3 worm cellular contexts compared by ENCODE assay signal in the genomic region with DNA sequence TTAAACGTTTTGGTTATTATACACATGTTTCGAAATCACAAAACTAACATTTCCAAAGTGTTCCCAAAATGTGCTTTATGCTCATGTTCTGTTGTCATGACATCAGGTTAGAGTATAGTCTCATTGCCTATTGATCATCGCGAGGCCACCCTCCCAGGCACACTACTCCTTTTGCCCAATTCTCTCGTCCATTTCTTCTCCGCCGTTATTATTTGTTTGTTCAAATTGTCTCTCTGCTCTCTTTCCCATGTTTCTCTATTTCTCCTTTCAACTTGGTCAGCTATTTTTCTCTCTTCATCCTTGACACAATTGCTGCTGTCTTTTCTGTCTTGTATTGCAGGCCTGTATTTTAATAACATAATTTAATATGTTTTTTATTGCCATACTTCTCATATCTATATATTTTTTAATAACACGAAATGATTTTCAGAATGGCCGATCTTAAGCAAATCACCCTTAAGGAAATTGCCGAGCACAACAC.
TF ChIP-seq lines count a peak whose summit lies in the region.

A gene (plus strand): TSS at position 431 of the 481 bp plus-strand sequence.

TF ChIP-seq in whole organism, L1 larva, 84 proteins besides CTCF, POLR2A, EP300 and RAD21 (continued from another document):
- TF ChIP-seq fkh-8 (tag; optimal IDR thresholded peaks at IDR 0.05; lab: Kevin White, UChicago) (peak; percentile 39), elt-2 (tag; optimal IDR thresholded peaks at IDR 0.05; lab: Kevin White, UChicago) (peak; percentile 8), lin-35 (GFP tag; optimal IDR thresholded peaks at IDR 0.05; lab: Kevin White, UChicago) (peak in 1 of 2 experiments; percentile 24), jun-1 (tag; optimal IDR thresholded peaks at IDR 0.05; lab: Kevin White, UChicago) (peak; percentile 44), nhr-47 (tag; optimal IDR thresholded peaks at IDR 0.05; lab: Kevin White, UChicago) (peak; percentile 28), swsn-7 (tag; optimal IDR thresholded peaks at IDR 0.05; lab: Kevin White, UChicago) (peak; percentile 38), hpl-2 (GFP tag; optimal IDR thresholded peaks at IDR 0.05; lab: Kevin White, UChicago) (no peak), nhr-20 (tag; optimal IDR thresholded peaks at IDR 0.05; lab: Kevin White, UChicago) (peak; percentile 78), xbp-1 (tag; optimal IDR thresholded peaks at IDR 0.05; lab: Kevin White, UChicago) (peak; percentile 6), mdl-1 (tag; optimal IDR thresholded peaks at IDR 0.05; lab: Kevin White, UChicago) (peak in 1 of 2 experiments; percentile 5), efl-1 (optimal IDR thresholded peaks at IDR 0.05; lab: Kevin White, UChicago) (peak in 1 of 2 experiments; percentile 8), efl-1 (GFP tag; optimal IDR thresholded peaks at IDR 0.05 in 1 of 2; lab: Kevin White, UChicago) (peak in 1 of 2 experiments; percentile 7), ceh-82 (tag; optimal IDR thresholded peaks at IDR 0.05; lab: Kevin White, UChicago) (peak in 2 of 3 experiments; percentile 21 to 46), nhr-237 (tag; optimal IDR thresholded peaks at IDR 0.05; lab: Kevin White, UChicago) (peak; percentile 3), nhr-77 (tag; optimal IDR thresholded peaks at IDR 0.05; lab: Kevin White, UChicago) (peak; percentile 51), fkh-10 (GFP tag; optimal IDR thresholded peaks at IDR 0.05; lab: Kevin White, UChicago) (no peak)

TF ChIP-seq in whole organism, L2 larva, 48 proteins besides CTCF, POLR2A, EP300 and RAD21 (continued from another document):
- TF ChIP-seq fos-1 (tag; optimal IDR thresholded peaks at IDR 0.05; lab: Kevin White, UChicago): peak; percentile 44

TF ChIP-seq in whole organism, L4 larva, 104 proteins besides CTCF, POLR2A, EP300 and RAD21 (continued from another document):
- TF ChIP-seq arid-1 (GFP tag; conservative IDR thresholded peaks at IDR 0.05; lab: Robert Waterston, UW): no peak
- no peak for TF ChIP-seq nhr-10 (tag; optimal IDR thresholded peaks at IDR 0.05; lab: Kevin White, UChicago)
- TF ChIP-seq ceh-28 (tag; optimal IDR thresholded peaks at IDR 0.05; lab: Kevin White, UChicago): no peak
- peak; percentile 30 for TF ChIP-seq mes-2 (tag; optimal IDR thresholded peaks at IDR 0.05; lab: Kevin White, UChicago; ENCODE audit: poor library complexity, severe bottlenecking)
- TF ChIP-seq nhr-77 (tag; optimal IDR thresholded peaks at IDR 0.05; lab: Kevin White, UChicago): peak; percentile 36
- no peak for TF ChIP-seq ztf-7 (tag; optimal IDR thresholded peaks at IDR 0.05; lab: Kevin White, UChicago)
- TF ChIP-seq nhr-28 (tag; optimal IDR thresholded peaks at IDR 0.05; lab: Kevin White, UChicago): peak; percentile 94
- TF ChIP-seq hlh-30 (tag; optimal IDR thresholded peaks at IDR 0.05; lab: Kevin White, UChicago; ENCODE audit: insufficient read depth): peak; percentile 71
- no peak for TF ChIP-seq unc-130 (GFP tag; optimal IDR thresholded peaks at IDR 0.05; lab: Kevin White, UChicago)
- TF ChIP-seq lir-3 (tag; optimal IDR thresholded peaks at IDR 0.05; lab: Kevin White, UChicago): no peak
- TF ChIP-seq snpc-4 (tag; optimal IDR thresholded peaks at IDR 0.05; lab: Kevin White, UChicago): no peak
- TF ChIP-seq egl-27 (tag; optimal IDR thresholded peaks at IDR 0.05; lab: Kevin White, UChicago): no peak
- TF ChIP-seq nhr-11 (tag; optimal IDR thresholded peaks at IDR 0.05; lab: Kevin White, UChicago): peak; percentile 15
- TF ChIP-seq dpl-1 (GFP tag; optimal IDR thresholded peaks at IDR 0.05; lab: Kevin White, UChicago): no peak
- TF ChIP-seq F49E8.2 (tag; optimal IDR thresholded peaks at IDR 0.05; lab: Kevin White, UChicago; ENCODE audit: borderline replicate concordance): no peak
- peak; percentile 18 for TF ChIP-seq mxl-3 (GFP tag; optimal IDR thresholded peaks at IDR 0.05; lab: Kevin White, UChicago)
- no peak for TF ChIP-seq vab-7 (GFP tag; IDR thresholded peaks at IDR 0.05; lab: Robert Waterston, UW)
- no peak for TF ChIP-seq ztf-11 (tag; optimal IDR thresholded peaks at IDR 0.05; lab: Kevin White, UChicago)
- no peak for TF ChIP-seq Y75B8A.6 (GFP tag; IDR thresholded peaks at IDR 0.05; lab: Robert Waterston, UW)
- TF ChIP-seq daf-19 (GFP tag; conservative IDR thresholded peaks at IDR 0.05; lab: Robert Waterston, UW): no peak
- no peak for TF ChIP-seq sdz-12 (GFP tag; optimal IDR thresholded peaks at IDR 0.05; lab: Kevin White, UChicago)
- TF ChIP-seq dmd-6 (GFP tag; IDR thresholded peaks at IDR 0.05; lab: Robert Waterston, UW): peak; percentile 58
- TF ChIP-seq lsy-2 (tag; optimal IDR thresholded peaks at IDR 0.05; lab: Kevin White, UChicago): peak; percentile 5 to 58
- TF ChIP-seq lin-39 (tag; optimal IDR thresholded peaks at IDR 0.05; lab: Kevin White, UChicago): no peak
- TF ChIP-seq mep-1 (tag; optimal IDR thresholded peaks at IDR 0.05; lab: Kevin White, UChicago): peak; percentile 67
- TF ChIP-seq ceh-32 (tag; optimal IDR thresholded peaks at IDR 0.05; lab: Kevin White, UChicago; ENCODE audit: poor library complexity): no peak
- peak; percentile 39 for TF ChIP-seq aha-1 (tag; lab: Kevin White, UChicago)
- TF ChIP-seq hlh-11 (tag; optimal IDR thresholded peaks at IDR 0.05; lab: Kevin White, UChicago): peak; percentile 80
- TF ChIP-seq lin-38 (GFP tag; IDR thresholded peaks at IDR 0.05; lab: Robert Waterston, UW): no peak
- peak; percentile 84 for TF ChIP-seq nhr-102 (tag; optimal IDR thresholded peaks at IDR 0.05; lab: Kevin White, UChicago)
- TF ChIP-seq nhr-237 (tag; optimal IDR thresholded peaks at IDR 0.05; lab: Kevin White, UChicago): no peak
- no peak for TF ChIP-seq zag-1 (tag; optimal IDR thresholded peaks at IDR 0.05; lab: Kevin White, UChicago)
- no peak for TF ChIP-seq zip-2 (tag; optimal IDR thresholded peaks at IDR 0.05; lab: Kevin White, UChicago)
- no peak for TF ChIP-seq Y105C5A.15 (GFP tag; IDR thresholded peaks at IDR 0.05; lab: Robert Waterston, UW)
- no peak for TF ChIP-seq lin-15B (tag; optimal IDR thresholded peaks at IDR 0.05; lab: Kevin White, UChicago)
- TF ChIP-seq spr-3 (GFP tag; optimal IDR thresholded peaks at IDR 0.05; lab: Kevin White, UChicago): no peak
- TF ChIP-seq ceh-44 (GFP tag; IDR thresholded peaks at IDR 0.05; lab: Robert Waterston, UW): no peak
- peak in 1 of 2 experiments; percentile 75 for TF ChIP-seq mdl-1 (tag; optimal IDR thresholded peaks at IDR 0.05; lab: Kevin White, UChicago)
- peak; percentile 4 for TF ChIP-seq nhr-25 (tag; optimal IDR thresholded peaks at IDR 0.05; lab: Kevin White, UChicago; ENCODE audit: borderline replicate concordance, insufficient read depth)
- no peak for TF ChIP-seq ceh-62 (tag; optimal IDR thresholded peaks at IDR 0.05; lab: Kevin White, UChicago)
- TF ChIP-seq dve-1 (tag; optimal IDR thresholded peaks at IDR 0.05; lab: Kevin White, UChicago; ENCODE audit: insufficient read depth): peak; percentile 68
- TF ChIP-seq hmg-1.1 (GFP tag; IDR thresholded peaks at IDR 0.05; lab: Robert Waterston, UW): peak; percentile 54; the same call in 1 of the 2 replicates
- no peak for TF ChIP-seq F37D6.2 (tag; optimal IDR thresholded peaks at IDR 0.05; lab: Kevin White, UChicago)
- peak; percentile 39; the same call in 1 of the 2 replicates for TF ChIP-seq pha-4 (GFP tag; IDR thresholded peaks at IDR 0.05; lab: Robert Waterston, UW)
- peak; percentile 58 for TF ChIP-seq pha-4 (tag; optimal IDR thresholded peaks at IDR 0.05; lab: Kevin White, UChicago)
- no peak for TF ChIP-seq ZK546.5 (tag; optimal IDR thresholded peaks at IDR 0.05; lab: Kevin White, UChicago)
- TF ChIP-seq lin-13 (GFP tag; optimal IDR thresholded peaks at IDR 0.05; lab: Kevin White, UChicago): no peak
- no peak for TF ChIP-seq madf-5 (GFP tag; IDR thresholded peaks at IDR 0.05; lab: Robert Waterston, UW)
- TF ChIP-seq hif-1 (tag; optimal IDR thresholded peaks at IDR 0.05; lab: Kevin White, UChicago): peak in 1 of 2 experiments; percentile 2
- no peak for TF ChIP-seq daf-8 (GFP tag; IDR thresholded peaks at IDR 0.05; lab: Robert Waterston, UW)
- TF ChIP-seq php-3 (GFP tag; IDR thresholded peaks at IDR 0.05; lab: Robert Waterston, UW): 0 out of 2 replicates have a peak, but pooled peaks have one; percentile 18
- no peak for TF ChIP-seq Y5F2A.4 (GFP tag; optimal IDR thresholded peaks at IDR 0.05; lab: Kevin White, UChicago)
- peak in 1 of 2 experiments; percentile 7 for TF ChIP-seq daf-16 (GFP tag; optimal IDR thresholded peaks at IDR 0.05; lab: Kevin White, UChicago)
- TF ChIP-seq daf-16 (tag; optimal IDR thresholded peaks at IDR 0.05; lab: Kevin White, UChicago): peak; percentile 86
- TF ChIP-seq nhr-111 (GFP tag; optimal IDR thresholded peaks at IDR 0.05; lab: Kevin White, UChicago): no peak
TF ChIP-seq in whole organism, L4 larva: peak in this region for 25.
